Worm (Caenorhabditis elegans) whole organism, mixed stage, embryonic: ENCODE data around the gene C40H5.2.

Experiments used
- M03D4.4 ChIP-seq: sonication (generic microtip); optimal IDR thresholded peaks from 2 replicates; lab custom pipeline; 2017; ENCODE audit warnings: mild to moderate bottlenecking, missing genetic modification characterization, missing compliant biosample characterization
- bed-3 ChIP-seq: fragments of 200-800 bp; sonication (Bioruptor generic); optimal IDR thresholded peaks from 3 replicates; lab custom pipeline; 2018; ENCODE audit warnings: mild to moderate bottlenecking, missing genetic modification characterization, moderate library complexity, missing compliant biosample characterization
- blmp-1 ChIP-seq: fragments of 150-350 bp; optimal IDR thresholded peaks from 2 replicates; lab custom pipeline; 2014; ENCODE audit warnings: missing biosample characterization, missing genetic modification characterization
- ceh-39 ChIP-seq: fragments of 150-350 bp; optimal IDR thresholded peaks from 2 replicates; lab custom pipeline; 2014; ENCODE audit warnings: missing biosample characterization, missing genetic modification characterization
- ceh-43 ChIP-seq: fragments of 200-800 bp; sonication (Bioruptor generic); optimal IDR thresholded peaks from 2 replicates; lab custom pipeline; 2018; ENCODE audit warnings: mild to moderate bottlenecking, missing genetic modification characterization, moderate library complexity, missing compliant biosample characterization
- ceh-83 ChIP-seq: fragments of 200-800 bp; sonication (Bioruptor generic); optimal IDR thresholded peaks from 2 replicates; lab custom pipeline; 2018; ENCODE audit warnings: mild to moderate bottlenecking, missing genetic modification characterization, missing compliant biosample characterization
- ces-1 ChIP-seq: fragments of 150-350 bp; optimal IDR thresholded peaks from 2 replicates; lab custom pipeline; 2014; ENCODE audit warnings: missing biosample characterization, missing genetic modification reagents, missing genetic modification characterization
- cnd-1 ChIP-seq: fragments of 200-800 bp; sonication (Bioruptor generic); optimal IDR thresholded peaks from 2 replicates; lab custom pipeline; 2018; ENCODE audit warnings: mild to moderate bottlenecking, missing genetic modification characterization, missing compliant biosample characterization
- drap-1 ChIP-seq: fragments of 200-800 bp; sonication (Bioruptor generic); optimal IDR thresholded peaks from 3 replicates; lab custom pipeline; 2018; ENCODE audit warnings: mild to moderate bottlenecking, missing genetic modification characterization, missing compliant biosample characterization
- elt-1 ChIP-seq: sonication (generic microtip); optimal IDR thresholded peaks from 2 replicates; lab custom pipeline; 2017; ENCODE audit warnings: missing genetic modification characterization, mild to moderate bottlenecking, missing compliant biosample characterization, antibody characterized with exemption, moderate library complexity, borderline replicate concordance; ENCODE audit not compliant: insufficient read depth
- elt-3 ChIP-seq: fragments of 150-350 bp; optimal IDR thresholded peaks from 2 replicates; lab custom pipeline; 2014; ENCODE audit warnings: missing biosample characterization, missing genetic modification characterization
- flh-1 ChIP-seq: fragments of 200-800 bp; sonication (Bioruptor generic); optimal IDR thresholded peaks from 2 replicates; lab custom pipeline; 2018; ENCODE audit warnings: mild to moderate bottlenecking, missing genetic modification characterization, moderate library complexity, missing compliant biosample characterization
- ham-2 ChIP-seq: fragments of 200-800 bp; sonication (Bioruptor generic); optimal IDR thresholded peaks from 2 replicates; lab custom pipeline; 2018; ENCODE audit warnings: mild to moderate bottlenecking, missing genetic modification characterization, missing compliant biosample characterization
- hlh-1 ChIP-seq: fragments of 150-350 bp; optimal IDR thresholded peaks from 2 replicates; lab custom pipeline; 2014; ENCODE audit warnings: missing biosample characterization, missing genetic modification reagents, missing genetic modification characterization
- lin-13 ChIP-seq: fragments of 150-350 bp; optimal IDR thresholded peaks from 2 replicates; lab custom pipeline; 2014; ENCODE audit warnings: missing biosample characterization, missing genetic modification characterization
- lin-32 ChIP-seq: fragments of 200-800 bp; sonication (Bioruptor generic); optimal IDR thresholded peaks from 2 replicates; lab custom pipeline; 2018; ENCODE audit warnings: mild to moderate bottlenecking, missing genetic modification characterization, missing compliant biosample characterization
- lsy-2 ChIP-seq: fragments of 150-350 bp; optimal IDR thresholded peaks from 2 replicates; lab custom pipeline; 2014; ENCODE audit warnings: missing biosample characterization, missing genetic modification characterization
- mab-5 ChIP-seq: fragments of 150-350 bp; optimal IDR thresholded peaks from 2 replicates; lab custom pipeline; 2014; ENCODE audit warnings: missing biosample characterization, missing genetic modification characterization
- mep-1 ChIP-seq: fragments of 150-350 bp; optimal IDR thresholded peaks from 2 replicates; lab custom pipeline; 2017; ENCODE audit warnings: missing biosample characterization, missing genetic modification reagents, missing genetic modification characterization, inconsistent platforms
- mls-2 ChIP-seq: sonication (generic microtip); optimal IDR thresholded peaks from 2 replicates; lab custom pipeline; 2016; ENCODE audit warnings: mild to moderate bottlenecking, missing genetic modification characterization, moderate library complexity, missing compliant biosample characterization
- nhr-12 ChIP-seq: fragments of 150-350 bp; optimal IDR thresholded peaks from 2 replicates; lab custom pipeline; 2014; ENCODE audit warnings: missing biosample characterization, missing genetic modification characterization
- nhr-2 ChIP-seq: fragments of 150-350 bp; optimal IDR thresholded peaks from 2 replicates; lab custom pipeline; 2014; ENCODE audit warnings: missing biosample characterization, missing genetic modification characterization
- nhr-237 ChIP-seq: fragments of 150-350 bp; optimal IDR thresholded peaks from 2 replicates; lab custom pipeline; 2014; ENCODE audit warnings: missing biosample characterization, missing genetic modification characterization
- nhr-28 ChIP-seq: fragments of 150-350 bp; optimal IDR thresholded peaks from 2 replicates; lab custom pipeline; 2014; ENCODE audit warnings: missing biosample characterization, missing genetic modification characterization
- nhr-76 ChIP-seq: sonication (generic microtip); optimal IDR thresholded peaks from 2 replicates; lab custom pipeline; 2017; ENCODE audit warnings: missing biosample characterization, missing genetic modification characterization
- pha-4 ChIP-seq: fragments of 150-350 bp; optimal IDR thresholded peaks from 2 replicates; lab custom pipeline; 2018; ENCODE audit warnings: missing biosample characterization, missing genetic modification reagents, missing genetic modification characterization
- sem-2 ChIP-seq: fragments of 200-800 bp; sonication (Bioruptor generic); optimal IDR thresholded peaks from 2 replicates; lab custom pipeline; 2018; ENCODE audit warnings: mild to moderate bottlenecking, missing genetic modification characterization, missing compliant biosample characterization
- snpc-4 ChIP-seq: fragments of 150-350 bp; optimal IDR thresholded peaks from 2 replicates; lab custom pipeline; 2014; ENCODE audit warnings: missing biosample characterization, missing genetic modification characterization
- sptf-1 ChIP-seq: sonication (generic microtip); optimal IDR thresholded peaks from 2 replicates; lab custom pipeline; 2017; ENCODE audit warnings: mild to moderate bottlenecking, missing genetic modification characterization, moderate library complexity, missing compliant biosample characterization
- tbx-8 ChIP-seq: fragments of 200-800 bp; sonication (Bioruptor generic); optimal IDR thresholded peaks from 2 replicates; lab custom pipeline; 2018; ENCODE audit warnings: mild to moderate bottlenecking, missing genetic modification characterization, moderate library complexity, missing compliant biosample characterization
- unc-120 ChIP-seq: sonication (generic microtip); optimal IDR thresholded peaks from 2 replicates; lab custom pipeline; 2017; ENCODE audit warnings: missing genetic modification characterization, missing compliant biosample characterization; ENCODE audit not compliant: poor library complexity, severe bottlenecking
- unc-39 ChIP-seq: fragments of 150-350 bp; optimal IDR thresholded peaks from 2 replicates; lab custom pipeline; 2014; ENCODE audit warnings: missing biosample characterization, missing genetic modification characterization
- unc-62 ChIP-seq: fragments of 150-350 bp; optimal IDR thresholded peaks from 2 replicates; lab custom pipeline; 2014; ENCODE audit warnings: missing biosample characterization, missing genetic modification reagents, missing genetic modification characterization
- zip-8 ChIP-seq: fragments of 150-350 bp; optimal IDR thresholded peaks from 2 replicates; lab custom pipeline; 2014; ENCODE audit warnings: missing biosample characterization, missing genetic modification characterization
- ztf-11 ChIP-seq: fragments of 150-350 bp; optimal IDR thresholded peaks from 2 replicates; lab custom pipeline; 2014; ENCODE audit warnings: missing biosample characterization, missing genetic modification characterization

Gene C40H5.2

DNA sequence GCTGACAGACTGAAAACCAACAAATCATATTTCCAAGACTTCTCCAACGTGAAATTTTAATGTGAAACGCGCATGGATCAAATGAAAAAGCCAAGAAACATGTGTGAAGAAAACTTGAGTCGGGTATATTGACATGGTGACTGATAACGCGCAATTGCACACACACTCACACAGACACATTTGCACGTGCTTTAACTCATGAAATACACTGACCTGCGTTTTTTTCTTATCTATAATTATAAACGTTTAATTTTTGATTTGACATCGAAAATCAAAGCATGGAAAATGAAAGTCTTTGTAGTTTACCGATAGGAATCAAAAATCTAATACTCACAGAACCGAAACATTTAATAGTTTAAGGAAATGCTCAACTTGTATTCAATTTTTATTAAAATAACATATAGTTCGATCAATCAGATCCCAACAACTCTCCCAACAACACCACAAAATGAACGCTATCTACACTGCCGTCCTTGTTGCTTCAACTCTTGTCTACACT is 7.2 kb upstream of the C40H5.2 start, which contains the start of gene nspa-9:
nspa-9 (plus strand) TSS at position 449 of the 499 bp plus-strand sequence.
- TF ChIP-seq nhr-28 (no peak), lin-32 (no peak), sem-2 (no peak), tbx-8 (GFP tag; lab: Kevin White, UChicago) (no peak), hlh-1 (tag; lab: Kevin White, UChicago) (no peak), nhr-76 (tag; lab: Kevin White, UChicago) (no peak), mep-1 (tag; lab: Kevin White, UChicago) (no peak), ces-1 (GFP tag; lab: Kevin White, UChicago) (no peak), snpc-4 (tag; lab: Kevin White, UChicago) (no peak), nhr-2 (tag; lab: Kevin White, UChicago) (no peak), unc-39 (tag; lab: Kevin White, UChicago) (no peak), bed-3 (GFP tag; lab: Kevin White, UChicago) (no peak), M03D4.4 (no peak), elt-1 (tag; lab: Kevin White, UChicago) (no peak), blmp-1 (no peak), ceh-43 (GFP tag; lab: Kevin White, UChicago) (no peak), ceh-39 (tag; lab: Kevin White, UChicago) (no peak), nhr-237 (no peak), unc-62 (no peak)

DNA sequence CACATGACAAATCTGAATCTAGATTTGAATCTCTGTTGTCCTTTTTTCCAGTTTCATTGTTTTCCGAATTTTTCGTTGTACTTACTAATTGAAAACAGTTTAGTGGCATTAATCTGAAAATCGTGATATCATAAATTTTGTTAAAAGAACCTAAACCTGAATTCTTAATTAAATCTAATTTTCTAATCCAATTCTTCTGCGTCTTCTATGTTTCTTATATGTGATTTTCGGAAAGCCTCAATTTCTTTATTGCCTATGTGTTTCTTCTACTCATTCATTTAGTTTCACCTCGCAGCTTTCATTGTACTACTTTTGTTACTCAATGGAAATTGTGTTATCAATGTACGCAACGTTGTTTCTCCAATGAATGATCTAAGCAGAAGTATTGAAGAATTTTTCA is 2.2 kb upstream of the C40H5.2 start:
- no peak for TF ChIP-seq nhr-2 (tag; lab: Kevin White, UChicago)
- no peak for TF ChIP-seq ceh-83 (GFP tag; lab: Kevin White, UChicago)
- TF ChIP-seq ceh-43 (GFP tag; lab: Kevin White, UChicago): no peak
- TF ChIP-seq flh-1: no peak
- TF ChIP-seq sem-2: no peak
- TF ChIP-seq sptf-1 (tag; lab: Kevin White, UChicago): no peak
- TF ChIP-seq bed-3 (GFP tag; lab: Kevin White, UChicago): no peak
- peak; percentile 78 for TF ChIP-seq ces-1 (GFP tag; lab: Kevin White, UChicago)
- TF ChIP-seq mep-1 (tag; lab: Kevin White, UChicago): no peak

DNA sequence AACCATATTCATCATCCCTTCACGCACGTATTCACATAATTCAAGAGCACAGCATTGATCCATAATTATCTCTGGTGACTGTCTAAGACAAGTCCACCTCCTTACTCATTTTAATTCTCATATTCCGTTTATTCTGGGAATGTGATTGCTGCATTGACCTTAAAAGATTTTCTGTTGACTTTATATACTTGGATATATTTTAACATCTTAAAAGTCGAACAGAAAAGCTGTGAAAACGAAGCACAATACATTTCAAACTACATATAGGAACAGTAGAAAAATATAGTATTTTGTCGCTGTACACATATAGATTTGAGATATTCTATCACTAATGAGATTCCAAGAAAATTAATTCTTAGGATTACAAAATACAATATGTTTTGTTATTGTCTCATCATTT is 6.4 kb downstream of the C40H5.2 start:
- TF ChIP-seq ceh-83 (GFP tag; lab: Kevin White, UChicago) (no peak), ham-2 (GFP tag; lab: Kevin White, UChicago) (no peak), blmp-1 (no peak), pha-4 (tag; lab: Kevin White, UChicago) (no peak), mep-1 (tag; lab: Kevin White, UChicago) (no peak), drap-1 (GFP tag; lab: Kevin White, UChicago) (no peak)
- TF ChIP-seq, all 35 proteins: peak for 0

DNA sequence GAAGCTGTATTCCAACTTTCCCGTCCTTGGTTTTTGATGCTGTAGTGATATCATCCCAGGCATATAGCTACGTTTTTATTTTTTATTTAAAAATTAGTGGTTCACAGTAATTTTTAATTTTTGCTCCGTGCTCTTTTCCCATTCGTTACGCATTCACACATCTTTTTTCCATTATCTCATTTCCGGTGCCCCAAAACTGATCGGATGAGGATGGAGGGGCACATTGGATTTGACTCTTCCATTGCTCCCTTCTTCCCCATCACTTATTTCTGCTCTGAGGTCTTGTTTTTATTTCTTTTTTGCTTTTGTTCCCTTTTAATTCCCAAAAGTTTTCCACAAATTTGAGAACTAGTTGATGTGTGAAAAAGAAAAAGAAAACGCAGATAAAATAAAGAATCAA is 7.3 kb downstream of the C40H5.2 start:
- no peak for TF ChIP-seq ceh-43 (GFP tag; lab: Kevin White, UChicago)
- no peak for TF ChIP-seq mls-2 (tag; lab: Kevin White, UChicago)
- TF ChIP-seq unc-62: no peak
- no peak for TF ChIP-seq sem-2
- TF ChIP-seq tbx-8 (GFP tag; lab: Kevin White, UChicago): no peak
- no peak for TF ChIP-seq lsy-2
- no peak for TF ChIP-seq ham-2 (GFP tag; lab: Kevin White, UChicago)
- TF ChIP-seq nhr-76 (tag; lab: Kevin White, UChicago): no peak
- TF ChIP-seq cnd-1 (tag; lab: Kevin White, UChicago): no peak
- no peak for TF ChIP-seq elt-3 (tag; lab: Kevin White, UChicago)
- TF ChIP-seq unc-39 (tag; lab: Kevin White, UChicago): no peak
- no peak for TF ChIP-seq lin-32

DNA sequence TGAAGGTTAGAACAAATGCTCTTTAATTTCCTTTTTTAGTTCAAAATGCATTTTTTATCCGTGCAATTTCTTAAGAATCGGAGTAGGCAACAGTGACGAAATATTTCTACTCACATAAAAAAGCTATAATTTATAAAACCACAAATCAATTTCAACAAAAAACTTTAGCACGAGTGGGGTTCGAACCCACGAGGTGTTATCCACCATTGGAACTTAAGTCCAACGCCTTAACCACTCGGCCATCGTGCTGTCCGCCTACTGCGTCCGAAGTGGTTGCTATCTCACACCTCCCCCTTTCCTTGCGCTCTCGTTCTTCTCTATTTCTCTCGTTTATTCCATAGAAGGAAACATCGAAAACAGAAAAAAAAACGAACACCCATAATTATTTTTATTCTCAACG is 11.8 kb downstream of the C40H5.2 start:
- no peak for TF ChIP-seq zip-8 (tag; lab: Kevin White, UChicago)
- TF ChIP-seq drap-1 (GFP tag; lab: Kevin White, UChicago): peak; percentile 85
- no peak for TF ChIP-seq nhr-12 (tag; lab: Kevin White, UChicago)
- TF ChIP-seq ham-2 (GFP tag; lab: Kevin White, UChicago): peak; percentile 60
- no peak for TF ChIP-seq elt-3 (tag; lab: Kevin White, UChicago)
- no peak for TF ChIP-seq blmp-1
- TF ChIP-seq mab-5 (tag; lab: Kevin White, UChicago): no peak
- TF ChIP-seq ceh-39 (tag; lab: Kevin White, UChicago): no peak
- TF ChIP-seq nhr-28: peak; percentile 29
- no peak for TF ChIP-seq nhr-2 (tag; lab: Kevin White, UChicago)
- peak; percentile 63 for TF ChIP-seq ceh-43 (GFP tag; lab: Kevin White, UChicago)
- peak; percentile 64 for TF ChIP-seq mep-1 (tag; lab: Kevin White, UChicago)
- peak; percentile 92 for TF ChIP-seq sptf-1 (tag; lab: Kevin White, UChicago)
- peak; percentile 41 for TF ChIP-seq pha-4 (tag; lab: Kevin White, UChicago)
- no peak for TF ChIP-seq lsy-2
- peak; percentile 44 for TF ChIP-seq ztf-11 (tag; lab: Kevin White, UChicago)
- no peak for TF ChIP-seq nhr-76 (tag; lab: Kevin White, UChicago)
- no peak for TF ChIP-seq elt-1 (tag; lab: Kevin White, UChicago)
- TF ChIP-seq lin-32: peak; percentile 65
- TF ChIP-seq ces-1 (GFP tag; lab: Kevin White, UChicago): peak; percentile 61
- TF ChIP-seq lin-13 (tag; lab: Kevin White, UChicago): peak; percentile 24
- peak; percentile 90 for TF ChIP-seq ceh-83 (GFP tag; lab: Kevin White, UChicago)
- peak; percentile 30 for TF ChIP-seq unc-62
- TF ChIP-seq tbx-8 (GFP tag; lab: Kevin White, UChicago): peak; percentile 72
- peak; percentile 7 for TF ChIP-seq nhr-237
- peak; percentile 6 for TF ChIP-seq hlh-1 (tag; lab: Kevin White, UChicago)
- TF ChIP-seq sem-2: peak; percentile 79
- TF ChIP-seq bed-3 (GFP tag; lab: Kevin White, UChicago): peak; percentile 62
- peak; percentile 58 for TF ChIP-seq flh-1
- peak; percentile 87 for TF ChIP-seq M03D4.4
- TF ChIP-seq mls-2 (tag; lab: Kevin White, UChicago): peak; percentile 94
- TF ChIP-seq cnd-1 (tag; lab: Kevin White, UChicago): peak; percentile 86
- TF ChIP-seq unc-120: peak; percentile 82
- no peak for TF ChIP-seq snpc-4 (tag; lab: Kevin White, UChicago)
- peak; percentile 28 for TF ChIP-seq unc-39 (tag; lab: Kevin White, UChicago)
